Fruit fly (Drosophila melanogaster): ENCODE results near the gene CG4297.

The CG4297 gene

DNA sequence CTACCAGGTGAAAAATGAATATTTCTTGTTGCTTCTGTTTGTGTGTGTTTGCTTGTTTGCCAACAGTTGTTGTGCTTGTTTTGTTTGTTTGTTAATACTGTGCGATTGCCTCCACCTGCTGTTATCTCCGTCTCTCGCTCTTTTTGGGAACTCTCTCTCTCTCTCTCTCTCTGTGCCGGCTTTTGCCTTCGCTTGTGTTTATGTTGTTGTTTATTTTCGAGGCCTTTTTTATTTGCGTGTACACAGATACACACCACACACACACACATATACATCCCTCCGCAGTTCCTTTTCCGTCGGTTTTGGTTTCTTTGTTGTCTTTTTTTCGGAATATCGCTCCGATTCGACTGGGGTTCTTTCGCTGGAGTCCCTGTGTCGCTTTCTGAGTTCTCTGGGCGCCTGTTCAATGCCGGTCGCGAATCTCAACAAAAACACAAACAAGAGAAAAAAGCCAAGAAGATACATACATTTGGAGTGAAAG lies 38.6 kb upstream of the CG4297 start:
- TF ChIP-seq Sin3A (optimal IDR thresholded peaks at IDR 0.05), result no peak
- TF ChIP-seq h (optimal IDR thresholded peaks at IDR 0.05), result no peak
- TF ChIP-seq insv (optimal IDR thresholded peaks at IDR 0.05), result no peak
- no peak for TF ChIP-seq Myc (optimal IDR thresholded peaks at IDR 0.05)
- no peak for TF ChIP-seq psq (optimal IDR thresholded peaks at IDR 0.05)
- no peak for TF ChIP-seq ttk (optimal IDR thresholded peaks at IDR 0.05)

- no peak for TF ChIP-seq psq (optimal IDR thresholded peaks at IDR 0.05)
Measured at dm6 chr2L:507169-507568, 35.2 kb upstream of the CG4297 start.

DNA sequence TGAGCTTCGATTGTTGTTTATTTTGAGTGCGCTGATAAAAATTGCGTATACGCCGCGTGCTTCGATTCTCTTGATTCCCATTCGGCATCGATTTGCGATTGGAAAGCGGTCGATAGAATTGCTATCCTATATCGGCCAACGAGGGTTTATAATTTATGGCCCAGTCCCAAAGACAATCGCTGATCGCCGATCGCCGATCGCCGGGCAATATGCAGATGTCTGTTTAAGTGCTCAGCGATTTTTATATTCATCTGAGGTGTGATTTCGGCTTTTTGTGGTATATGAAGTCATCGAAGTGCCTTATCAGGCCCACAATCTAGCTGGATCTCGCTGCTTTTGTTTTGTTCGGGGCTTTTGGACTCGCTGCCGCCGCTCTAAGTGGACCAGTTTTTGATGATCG lies 34.4 kb upstream of the CG4297 start:
- TF ChIP-seq h (optimal IDR thresholded peaks at IDR 0.05) (no peak), psq (optimal IDR thresholded peaks at IDR 0.05) (no peak), insv (optimal IDR thresholded peaks at IDR 0.05) (no peak), Myc (optimal IDR thresholded peaks at IDR 0.05) (no peak), ttk (optimal IDR thresholded peaks at IDR 0.05) (no peak), Sin3A (optimal IDR thresholded peaks at IDR 0.05) (no peak)

DNA sequence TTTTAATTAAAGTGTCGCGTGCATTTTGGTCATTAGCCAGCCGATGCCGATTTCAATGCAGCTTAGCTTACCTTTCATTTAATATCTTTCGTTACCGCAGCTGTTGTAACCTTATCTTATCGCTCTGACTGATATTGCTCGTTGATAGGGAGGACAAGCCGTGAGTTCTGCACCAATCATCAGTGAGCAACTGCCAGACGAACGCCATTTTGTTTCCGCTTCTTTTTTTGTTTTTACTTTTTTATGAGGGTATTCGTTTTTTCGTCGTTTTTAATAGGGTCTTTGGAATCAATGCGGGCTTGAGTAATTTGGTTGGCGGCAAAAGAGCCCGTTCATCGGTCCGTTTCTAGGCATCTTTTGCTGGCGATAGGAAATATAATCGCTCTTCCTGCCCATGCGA lies 33.0 kb upstream of the CG4297 start:
- TF ChIP-seq psq (optimal IDR thresholded peaks at IDR 0.05) (no peak), Sin3A (optimal IDR thresholded peaks at IDR 0.05) (no peak), Myc (optimal IDR thresholded peaks at IDR 0.05) (no peak), insv (optimal IDR thresholded peaks at IDR 0.05) (no peak)

- TF ChIP-seq Sin3A (optimal IDR thresholded peaks at IDR 0.05) (no peak), ttk (optimal IDR thresholded peaks at IDR 0.05) (no peak)
Measured at dm6 chr2L:501622-502021, 29.6 kb upstream of the CG4297 start.

DNA sequence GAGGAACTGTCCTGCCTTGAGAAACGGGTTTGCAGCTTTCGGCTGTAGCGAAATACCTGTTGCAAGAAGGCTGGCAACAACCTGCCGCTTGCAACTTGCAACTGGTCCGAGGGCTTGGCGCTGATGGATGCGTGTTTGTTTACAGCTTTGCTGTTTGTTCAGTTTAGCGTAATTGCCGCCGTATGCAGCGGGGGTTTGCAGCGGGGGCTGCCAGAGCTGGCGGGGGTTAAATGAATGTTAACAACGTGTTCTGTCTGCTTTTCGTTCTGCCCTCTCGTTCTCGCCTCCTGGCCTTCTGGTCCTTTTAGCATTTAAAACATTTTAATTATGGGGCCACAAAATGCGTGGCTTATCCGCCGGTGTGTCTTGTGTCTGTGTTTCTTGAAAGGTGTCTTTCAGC lies 27.9 kb upstream of the CG4297 start:
- TF ChIP-seq Sin3A (optimal IDR thresholded peaks at IDR 0.05) (no peak), insv (optimal IDR thresholded peaks at IDR 0.05) (no peak), ttk (optimal IDR thresholded peaks at IDR 0.05) (no peak), Myc (optimal IDR thresholded peaks at IDR 0.05) (no peak), h (optimal IDR thresholded peaks at IDR 0.05) (no peak), psq (optimal IDR thresholded peaks at IDR 0.05) (no peak)

DNA sequence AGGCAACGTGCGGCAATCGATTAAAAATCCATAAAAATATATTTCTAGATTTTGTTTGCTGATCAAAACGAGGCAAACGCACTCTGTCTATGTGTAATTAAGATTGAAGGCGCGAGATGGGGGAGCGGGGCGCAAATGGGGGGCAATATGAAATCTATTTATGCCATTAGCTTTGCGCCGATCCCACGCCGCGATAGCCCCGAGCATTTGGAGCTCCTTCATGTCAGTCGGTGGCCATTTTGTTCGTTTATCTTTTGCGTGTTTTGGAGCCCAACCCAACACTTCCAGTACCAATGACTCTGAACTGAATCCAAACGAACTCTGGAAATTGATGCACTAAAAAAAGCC lies 26.4 kb upstream of the CG4297 start:
- TF ChIP-seq h (optimal IDR thresholded peaks at IDR 0.05), result no peak
- no peak for TF ChIP-seq ttk (optimal IDR thresholded peaks at IDR 0.05)
- TF ChIP-seq insv (optimal IDR thresholded peaks at IDR 0.05), result no peak
- TF ChIP-seq Sin3A (optimal IDR thresholded peaks at IDR 0.05), result no peak
- TF ChIP-seq Myc (optimal IDR thresholded peaks at IDR 0.05), result no peak
- TF ChIP-seq psq (optimal IDR thresholded peaks at IDR 0.05), result no peak

DNA sequence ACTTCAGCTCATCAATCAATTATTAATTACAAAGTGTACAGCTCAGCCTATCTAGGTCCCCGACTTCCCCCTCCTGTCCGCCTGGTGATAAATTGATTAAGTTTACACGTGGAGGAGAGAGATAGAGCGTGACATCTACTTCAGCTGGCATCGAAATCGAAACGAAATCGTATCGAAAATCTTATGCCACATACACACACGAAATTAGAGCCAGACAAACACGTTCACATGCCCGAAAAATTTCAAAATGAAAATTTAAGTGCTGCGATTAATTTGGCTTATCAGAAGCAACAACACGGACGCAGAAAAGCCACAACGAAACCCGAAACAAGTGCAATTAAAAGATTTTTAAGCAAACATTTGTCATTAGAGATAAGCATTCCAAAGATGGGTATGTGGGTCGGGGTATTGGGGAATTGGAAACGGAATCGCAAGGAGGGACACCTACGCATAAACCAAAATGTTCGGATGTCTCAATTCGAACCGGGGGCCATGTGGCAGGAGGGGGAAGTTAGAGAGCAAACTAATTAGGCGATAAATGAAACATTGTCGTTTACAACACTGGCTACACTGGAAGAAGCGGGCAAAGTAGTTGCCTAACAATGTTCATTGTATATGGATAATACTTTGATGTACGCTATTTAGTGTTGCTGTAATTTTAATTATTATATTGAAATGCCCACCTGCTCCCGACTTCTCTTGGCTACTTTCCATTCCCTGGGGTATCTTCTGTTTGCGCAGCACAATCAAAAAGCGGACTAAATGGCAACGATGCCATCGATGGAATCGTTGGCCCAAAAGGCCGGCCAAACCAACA lies 25.9 kb upstream of the CG4297 start:
- TF ChIP-seq psq (optimal IDR thresholded peaks at IDR 0.05) (no peak), insv (optimal IDR thresholded peaks at IDR 0.05) (no peak), Sin3A (optimal IDR thresholded peaks at IDR 0.05) (no peak), ttk (optimal IDR thresholded peaks at IDR 0.05) (no peak), h (optimal IDR thresholded peaks at IDR 0.05) (no peak), Myc (optimal IDR thresholded peaks at IDR 0.05) (no peak)

DNA sequence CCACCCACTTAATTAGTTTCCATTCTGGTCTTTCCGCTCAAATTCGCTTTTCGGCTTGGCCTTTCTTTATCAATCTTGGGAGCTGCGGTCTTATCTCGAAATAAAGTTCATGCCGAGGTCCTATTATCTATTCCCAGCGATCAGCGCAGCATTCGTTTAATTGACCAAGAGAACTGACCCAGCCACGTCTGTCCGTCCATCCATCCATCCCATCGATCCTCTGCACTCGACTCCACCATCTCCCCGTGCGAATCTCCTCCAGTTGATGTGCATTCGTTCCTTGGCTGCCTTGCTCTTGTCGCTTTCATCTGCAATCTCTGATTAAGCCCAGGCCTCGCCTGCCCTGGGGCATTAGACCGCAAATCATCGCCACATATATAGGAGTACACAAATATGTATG lies 24.8 kb upstream of the CG4297 start:
- TF ChIP-seq insv (optimal IDR thresholded peaks at IDR 0.05), result no peak
- no peak for TF ChIP-seq Myc (optimal IDR thresholded peaks at IDR 0.05)
- TF ChIP-seq Sin3A (optimal IDR thresholded peaks at IDR 0.05), result no peak
- TF ChIP-seq psq (optimal IDR thresholded peaks at IDR 0.05), result no peak
- no peak for TF ChIP-seq ttk (optimal IDR thresholded peaks at IDR 0.05)
- no peak for TF ChIP-seq h (optimal IDR thresholded peaks at IDR 0.05)

DNA sequence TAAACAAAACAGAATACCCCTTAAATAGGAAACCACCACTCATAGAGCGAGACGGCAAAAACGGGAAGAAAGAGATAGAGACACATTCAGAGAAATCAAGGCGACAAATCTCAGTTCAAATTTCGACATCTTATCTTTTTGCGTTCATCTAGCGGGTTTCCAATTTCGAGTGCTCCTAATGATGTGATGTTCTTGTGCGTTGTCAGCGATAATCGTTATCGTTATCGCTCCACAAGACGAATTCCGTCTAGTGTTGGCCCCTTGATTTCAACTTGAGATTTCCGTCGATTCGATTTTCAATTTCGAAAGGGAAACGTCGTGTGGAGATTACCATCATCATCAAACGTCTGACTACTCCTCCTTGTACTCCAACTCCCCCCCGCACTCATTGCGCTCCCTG lies 24.4 kb upstream of the CG4297 start:
- TF ChIP-seq h (optimal IDR thresholded peaks at IDR 0.05), result no peak
- TF ChIP-seq psq (optimal IDR thresholded peaks at IDR 0.05), result no peak

- no peak for TF ChIP-seq Sin3A (optimal IDR thresholded peaks at IDR 0.05)
- TF ChIP-seq psq (optimal IDR thresholded peaks at IDR 0.05), result no peak
- no peak for TF ChIP-seq insv (optimal IDR thresholded peaks at IDR 0.05)
- no peak for TF ChIP-seq ttk (optimal IDR thresholded peaks at IDR 0.05)
- no peak for TF ChIP-seq Myc (optimal IDR thresholded peaks at IDR 0.05)
- TF ChIP-seq h (optimal IDR thresholded peaks at IDR 0.05), result no peak
Measured at dm6 chr2L:495381-496240, 23.6 kb upstream of the CG4297 start.

dm6 chr2L:493274-493673 lies 21.3 kb upstream of the CG4297 start:
- TF ChIP-seq psq (optimal IDR thresholded peaks at IDR 0.05), result no peak
- TF ChIP-seq Sin3A (optimal IDR thresholded peaks at IDR 0.05), result no peak
- no peak for TF ChIP-seq h (optimal IDR thresholded peaks at IDR 0.05)
- no peak for TF ChIP-seq insv (optimal IDR thresholded peaks at IDR 0.05)
- TF ChIP-seq ttk (optimal IDR thresholded peaks at IDR 0.05), result no peak
- TF ChIP-seq Myc (optimal IDR thresholded peaks at IDR 0.05), result no peak

DNA sequence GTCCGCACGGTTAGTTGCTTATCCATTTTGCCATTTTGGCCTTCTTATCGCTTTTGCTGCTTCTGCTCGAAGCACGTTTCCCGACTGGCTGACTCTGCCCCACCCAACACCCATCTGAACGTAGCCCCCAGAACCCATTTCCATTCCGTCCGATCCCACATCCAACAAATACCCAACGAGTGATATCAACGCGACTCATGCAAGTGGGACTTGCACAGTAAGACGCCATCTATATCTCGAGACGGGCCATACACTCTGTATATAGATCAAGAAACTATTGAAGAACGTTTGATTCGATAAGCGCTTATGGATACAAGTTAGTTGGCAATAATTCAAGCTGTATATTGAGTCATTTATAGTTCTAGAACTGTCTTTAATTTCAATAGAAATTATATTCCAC lies 20.2 kb upstream of the CG4297 start:
- TF ChIP-seq Sin3A (optimal IDR thresholded peaks at IDR 0.05) (no peak), insv (optimal IDR thresholded peaks at IDR 0.05) (no peak), Myc (optimal IDR thresholded peaks at IDR 0.05) (no peak), psq (optimal IDR thresholded peaks at IDR 0.05) (no peak), ttk (optimal IDR thresholded peaks at IDR 0.05) (no peak), h (optimal IDR thresholded peaks at IDR 0.05) (no peak)
